Fruit fly (Drosophila melanogaster) whole organism, wandering third instar larva: ENCODE measurements around the gene retm.

Experiments
- OdsH ChIP-seq: fragments of 200-800 bp; sonication (Bioruptor generic); optimal IDR thresholded peaks from 2 replicates; lab custom pipeline; 2016; ENCODE audit warnings: missing biosample characterization, mild to moderate bottlenecking, missing genetic modification characterization
- dmrt93B ChIP-seq: fragments of 200-800 bp; sonication (Bioruptor generic); optimal IDR thresholded peaks from 2 replicates; lab custom pipeline; 2018; ENCODE audit warnings: missing biosample characterization, mild to moderate bottlenecking, missing genetic modification characterization
- foxo ChIP-seq, 2 experiments: fragments of 200-800 bp; sonication (Bioruptor generic); optimal IDR thresholded peaks; 2 replicates in 1 of 2; 3 replicates in 1 of 2; lab custom pipeline; 2016 to 2017; ENCODE audit warnings: missing biosample characterization in 2 of 2, missing genetic modification characterization in 2 of 2
- jim ChIP-seq: fragments of 175-275, 200-325 bp; sonication (Bioruptor generic); optimal IDR thresholded peaks from 2 replicates; lab custom pipeline; 2016; ENCODE audit warnings: missing biosample characterization, mild to moderate bottlenecking, missing genetic modification characterization
- rgr ChIP-seq: fragments of 200-800 bp; sonication (Bioruptor generic); optimal IDR thresholded peaks from 3 replicates; lab custom pipeline; 2016; ENCODE audit warnings: missing biosample characterization, mild to moderate bottlenecking, missing genetic modification characterization
- sage ChIP-seq: fragments of 200-800 bp; sonication (Bioruptor generic); optimal IDR thresholded peaks from 2 replicates; lab custom pipeline; 2016; ENCODE audit warnings: missing biosample characterization, mild to moderate bottlenecking, missing genetic modification characterization
- sv ChIP-seq: fragments of 200-800 bp; sonication (Bioruptor generic); optimal IDR thresholded peaks from 3 replicates; lab custom pipeline; 2016; ENCODE audit warnings: missing biosample characterization, missing genetic modification characterization

dm6 chr2L:6411953-6412352 lies 43.8 kb downstream of the retm start, which contains the start of gene CG13982:
- TF ChIP-seq sage = no peak
- no peak for TF ChIP-seq OdsH (GFP tag; lab: Kevin White, UChicago)
- no peak for TF ChIP-seq foxo (GFP tag; optimal IDR thresholded peaks at IDR 0.05; lab: Kevin White, UChicago)
- no peak for TF ChIP-seq jim
- no peak for TF ChIP-seq rgr (GFP tag; lab: Kevin White, UChicago)
- TF ChIP-seq dmrt93B (GFP tag; lab: Kevin White, UChicago) = no peak
- TF ChIP-seq sv = no peak
